Worm (Caenorhabditis elegans) whole organism, L4/young adult: Measurements from ENCODE around the gene best-17.

Experiments used
- W03F9.2 ChIP-seq: fragments of 150-350 bp; optimal IDR thresholded peaks from 2 replicates; lab custom pipeline; 2014; ENCODE audit warnings: missing biosample characterization, missing genetic modification characterization
- dao-5 ChIP-seq: sonication (generic microtip); optimal IDR thresholded peaks from 2 replicates; lab custom pipeline; 2016; ENCODE audit warnings: missing genotype, missing genetic modification characterization, moderate library complexity, missing compliant biosample characterization
- him-1 ChIP-seq: sonication (generic microtip); optimal IDR thresholded peaks from 2 replicates; lab custom pipeline; 2016; ENCODE audit warnings: missing genotype, missing genetic modification reagents, missing genetic modification characterization, missing compliant biosample characterization

DNA sequence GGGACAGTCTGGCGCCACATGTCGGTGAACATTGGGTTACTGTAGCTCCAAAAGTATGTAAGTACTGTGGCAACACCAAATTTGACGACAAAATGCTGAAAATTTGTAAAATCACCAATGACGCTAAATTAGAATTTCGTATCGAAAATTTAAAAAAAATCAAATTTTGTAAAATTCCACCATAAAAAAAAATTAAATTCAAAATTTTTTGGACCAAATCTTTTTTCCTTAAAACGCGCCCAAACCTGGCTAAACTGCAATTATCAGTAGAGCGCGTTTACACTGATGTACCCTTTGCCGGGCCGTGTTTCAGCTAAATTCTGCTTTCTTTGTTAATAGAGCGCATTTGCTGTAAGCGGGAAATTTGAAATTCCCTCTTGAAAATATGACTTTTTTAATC lies 22.0 kb upstream of the best-17 start, which contains the start of gene T19C3.6:
- TF ChIP-seq W03F9.2 (tag; lab: Kevin White, UChicago) = no peak
- no peak for TF ChIP-seq him-1 (tag; lab: Kevin White, UChicago)
- no peak for TF ChIP-seq dao-5
